Fruit fly (Drosophila melanogaster) whole organism, prepupa: ENCODE results near the gene Hnf4.

Experiments
- CG31627 ChIP-seq: fragments of 200-800 bp; sonication (Bioruptor generic); optimal IDR thresholded peaks from 3 replicates; lab custom pipeline; 2016; ENCODE audit warnings: missing biosample characterization, missing genetic modification characterization
- pdm3 ChIP-seq: fragments of 200-800 bp; sonication (Bioruptor generic); optimal IDR thresholded peaks from 3 replicates; lab custom pipeline; 2016; ENCODE audit warnings: missing biosample characterization, missing genetic modification characterization

dm6 chr2L:8694250-8694704 is 15.1 kb downstream of the Hnf4 start:
- TF ChIP-seq CG31627 = no peak
- no peak for TF ChIP-seq pdm3 (GFP tag; lab: Kevin White, UChicago)
